Worm (Caenorhabditis elegans): Measurements from ENCODE around the gene npr-20.

Gene npr-20

DNA sequence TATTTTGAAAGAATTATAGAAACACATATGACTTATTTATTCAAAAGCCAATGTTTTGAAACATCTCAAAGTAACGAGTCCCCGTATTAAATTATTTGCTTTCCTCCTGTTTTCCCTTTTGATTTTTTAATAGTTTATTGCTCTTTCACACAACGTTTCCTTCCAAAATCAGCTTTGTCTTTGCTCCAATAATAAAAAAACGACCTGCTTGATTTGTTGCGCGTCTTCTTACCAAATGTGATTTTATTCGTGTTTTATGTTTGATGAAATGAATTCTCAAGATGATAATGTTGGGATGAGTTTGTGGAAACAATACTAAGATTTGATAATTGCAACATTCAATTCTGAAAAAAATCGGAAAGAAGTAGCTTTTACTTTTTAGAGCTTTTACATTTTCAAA is 52.6 kb downstream of the npr-20 start:
- peak in 1 of 2 experiments; percentile 91 for TF ChIP-seq unc-62 (GFP tag; optimal IDR thresholded peaks at IDR 0.05 in 1 of 2)
- TF ChIP-seq unc-62 (tag; optimal IDR thresholded peaks at IDR 0.05): no peak
- peak; percentile 29 for TF ChIP-seq nhr-28 (tag; optimal IDR thresholded peaks at IDR 0.05)
- peak; percentile 12 for TF ChIP-seq T26A8.4 (GFP tag; IDR thresholded peaks at IDR 0.05)
- TF ChIP-seq hlh-30 (tag; optimal IDR thresholded peaks at IDR 0.05; ENCODE audit: insufficient read depth): no peak
- TF ChIP-seq nhr-41 (GFP tag; IDR thresholded peaks at IDR 0.05): no peak
- TF ChIP-seq Y5F2A.4 (GFP tag; optimal IDR thresholded peaks at IDR 0.05): no peak
- 0 out of 2 replicates have a peak, but pooled peaks have one; percentile 26 for TF ChIP-seq snpc-1.2 (GFP tag; IDR thresholded peaks at IDR 0.05)
- no peak for TF ChIP-seq egl-43 (GFP tag; IDR thresholded peaks at IDR 0.05)
- TF ChIP-seq F49E8.2 (tag; optimal IDR thresholded peaks at IDR 0.05; ENCODE audit: borderline replicate concordance): no peak
- TF ChIP-seq snpc-4 (tag; optimal IDR thresholded peaks at IDR 0.05): no peak

DNA sequence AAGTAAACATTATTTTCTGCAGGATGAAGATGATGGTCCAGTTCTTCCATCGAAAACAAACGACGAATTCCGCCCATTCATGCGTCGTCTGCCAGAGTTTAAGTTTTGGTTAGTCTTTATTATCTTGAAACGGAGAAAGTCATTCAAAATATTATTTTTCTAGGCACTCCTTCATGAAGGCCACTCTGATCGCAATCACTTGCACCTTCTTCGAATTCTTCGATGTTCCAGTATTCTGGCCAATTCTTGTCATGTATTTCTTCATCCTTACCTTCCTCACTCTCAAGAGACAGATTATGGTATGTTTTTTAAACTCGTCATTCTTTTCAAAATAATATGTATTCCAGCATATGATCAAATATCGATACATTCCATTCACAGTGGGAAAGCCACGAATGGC is 53.2 kb downstream of the npr-20 start:
- TF ChIP-seq snpc-4 (tag; optimal IDR thresholded peaks at IDR 0.05): no peak
- no peak for TF ChIP-seq madf-9 (GFP tag; conservative IDR thresholded peaks at IDR 0.05)
- no peak for TF ChIP-seq dve-1 (tag; optimal IDR thresholded peaks at IDR 0.05; ENCODE audit: insufficient read depth)
- peak; percentile 51 for TF ChIP-seq nhr-28 (tag; optimal IDR thresholded peaks at IDR 0.05)
- TF ChIP-seq T26A8.4 (GFP tag; IDR thresholded peaks at IDR 0.05): peak; percentile 70; the same call in 1 of the 2 replicates

DNA sequence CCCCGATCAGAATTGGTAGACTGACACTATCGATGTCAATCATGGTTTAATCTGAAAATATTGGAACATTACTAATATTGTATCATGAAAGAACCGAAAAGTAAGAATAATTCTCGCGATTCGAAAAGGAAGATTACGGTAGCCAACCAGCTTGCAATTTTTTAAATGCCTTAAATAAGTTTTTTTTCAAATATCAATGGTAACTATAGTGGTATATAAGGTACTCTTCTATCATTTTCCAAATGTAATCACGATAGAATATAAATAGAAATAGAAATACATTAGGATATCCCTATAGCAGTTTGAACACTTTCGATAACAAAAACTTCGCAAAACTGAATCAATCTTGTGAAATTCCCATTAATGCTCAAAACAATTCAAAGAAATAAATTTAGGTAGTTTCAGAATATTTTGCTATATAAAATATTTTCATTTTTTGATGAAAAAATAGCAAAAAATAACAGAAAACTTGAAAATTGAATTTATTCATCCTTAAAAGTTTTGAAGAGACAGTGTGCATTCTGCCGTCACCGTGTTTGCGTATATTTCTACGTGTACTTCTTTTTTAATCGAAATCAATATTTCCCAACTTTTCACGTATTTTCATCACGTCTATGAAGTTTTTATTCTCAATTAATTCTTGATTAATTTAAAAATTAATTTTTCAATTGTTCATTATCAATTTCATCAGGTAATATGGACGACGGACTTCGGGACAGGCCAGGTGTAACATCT is 54.1 kb downstream of the npr-20 start, which contains the start of the genes F46C5.9 and rer-1:
F46C5.9 (minus strand) TSS at position 51 of the 735 bp plus-strand sequence.
rer-1 (plus strand) TSS at position 692 of the 735 bp plus-strand sequence.
- TF ChIP-seq nhr-28 (tag; optimal IDR thresholded peaks at IDR 0.05): peak; percentile 7
- no peak for TF ChIP-seq pha-4 (GFP tag; IDR thresholded peaks at IDR 0.05)
- TF ChIP-seq pha-4 (tag; optimal IDR thresholded peaks at IDR 0.05): peak; percentile 75
- no peak for TF ChIP-seq nhr-41 (GFP tag; IDR thresholded peaks at IDR 0.05)
- no peak for TF ChIP-seq mxl-2 (GFP tag; conservative IDR thresholded peaks at IDR 0.05)
- peak in 1 of 2 experiments; percentile 75 for TF ChIP-seq lsy-2 (tag; optimal IDR thresholded peaks at IDR 0.05)
- TF ChIP-seq nhr-111 (GFP tag; optimal IDR thresholded peaks at IDR 0.05): no peak
- no peak for TF ChIP-seq fos-1 (tag; optimal IDR thresholded peaks at IDR 0.05)
- peak in 1 of 2 experiments; percentile 7 for TF ChIP-seq hif-1 (tag; optimal IDR thresholded peaks at IDR 0.05)
- TF ChIP-seq nhr-6 (tag; optimal IDR thresholded peaks at IDR 0.05): peak; percentile 5
- peak; percentile 11 for TF ChIP-seq dve-1 (tag; optimal IDR thresholded peaks at IDR 0.05; ENCODE audit: insufficient read depth)
- TF ChIP-seq rbr-2 (tag; optimal IDR thresholded peaks at IDR 0.05): peak; percentile 32
- peak; percentile 26 for TF ChIP-seq mes-2 (tag; optimal IDR thresholded peaks at IDR 0.05; ENCODE audit: poor library complexity, severe bottlenecking)
- no peak for TF ChIP-seq ceh-82 (tag; optimal IDR thresholded peaks at IDR 0.05)
- no peak for TF ChIP-seq nhr-10 (tag; optimal IDR thresholded peaks at IDR 0.05)
- TF ChIP-seq T20F7.1 (GFP tag; optimal IDR thresholded peaks at IDR 0.05): peak; percentile 33
- no peak for TF ChIP-seq daf-16 (GFP tag; optimal IDR thresholded peaks at IDR 0.05)
- TF ChIP-seq daf-16 (tag; optimal IDR thresholded peaks at IDR 0.05): peak; percentile 30
- peak; percentile 27 for TF ChIP-seq dpl-1 (GFP tag; optimal IDR thresholded peaks at IDR 0.05)
- TF ChIP-seq aha-1 (tag): peak; percentile 55
- no peak for TF ChIP-seq ZK337.2 (GFP tag; IDR thresholded peaks at IDR 0.05)
